Comparison of ENCODE assay signal across 1 fruit fly cellular context in the genomic region with DNA sequence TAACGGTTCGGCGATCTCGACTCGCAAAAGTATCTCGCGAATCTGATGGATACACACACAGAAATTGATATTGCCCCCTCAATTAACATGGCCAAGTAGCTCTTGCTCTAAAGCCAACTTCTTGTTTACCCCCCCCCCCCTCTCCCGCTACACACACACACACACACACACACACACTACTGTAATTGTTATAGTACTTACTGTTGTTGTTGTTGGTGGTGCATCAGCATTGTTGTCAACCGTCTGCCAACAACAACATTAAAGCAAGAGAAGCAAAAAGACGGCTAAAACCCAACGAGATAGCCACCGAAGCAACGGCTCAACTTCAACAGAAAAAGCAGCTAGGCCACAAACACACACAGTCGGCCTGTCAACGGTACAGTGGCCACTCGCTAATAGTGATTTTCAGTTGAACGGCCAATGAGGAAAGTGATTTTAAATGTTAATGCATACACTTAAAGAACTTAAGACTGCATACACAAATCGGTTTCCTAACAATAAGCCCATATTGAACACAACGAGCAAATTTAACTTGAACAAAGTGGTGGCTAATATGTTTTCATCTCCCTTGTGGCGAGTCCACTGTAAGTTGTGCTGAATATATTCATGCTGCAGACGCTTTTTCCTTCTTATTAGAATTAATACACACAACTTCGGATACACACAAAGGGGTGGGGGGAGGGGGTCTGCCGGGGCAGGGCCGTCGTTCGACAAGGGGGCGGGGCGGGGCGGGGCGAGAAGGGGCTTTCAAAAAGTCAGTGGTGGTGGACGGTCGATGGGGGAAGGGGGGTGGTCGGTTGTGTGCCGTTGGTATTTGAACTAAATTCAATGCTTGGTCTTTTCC.
TF ChIP-seq lines count a peak whose summit lies in the region.

No protein-coding gene starts in this region.

TF ChIP-seq in whole organism, embryonic, 481 proteins besides CTCF, POLR2A, EP300 and RAD21 (continued from another document and continues in another):
- TF ChIP-seq crol (GFP tag; IDR thresholded peaks at IDR 0.05; lab: Robert Waterston, UW) (peak; percentile 100), CoRest (tag; optimal IDR thresholded peaks at IDR 0.05; lab: Kevin White, UChicago) (peak; percentile 90), fd3F (GFP tag; optimal IDR thresholded peaks at IDR 0.05; lab: Kevin White, UChicago) (peak; percentile 87), CG13775 (GFP tag; optimal IDR thresholded peaks at IDR 0.05; lab: Kevin White, UChicago) (peak; percentile 83), CG1603 (tag; optimal IDR thresholded peaks at IDR 0.05; lab: Kevin White, UChicago) (peak; percentile 94), CG15011 (GFP tag; optimal IDR thresholded peaks at IDR 0.05; lab: Kevin White, UChicago) (peak; percentile 71), CG14860 (GFP tag; IDR thresholded peaks at IDR 0.05; lab: Robert Waterston, UW; ENCODE audit: partially characterized antibody) (no peak), Gug (GFP tag; IDR thresholded peaks at IDR 0.05; lab: Robert Waterston, UW) (peak; percentile 85), pita (GFP tag; optimal IDR thresholded peaks at IDR 0.05; lab: Kevin White, UChicago) (no peak), CG10543 (GFP tag; optimal IDR thresholded peaks at IDR 0.05; lab: Kevin White, UChicago) (peak; percentile 80), CG12391 (tag; optimal IDR thresholded peaks at IDR 0.05; lab: Kevin White, UChicago) (peak; percentile 87), zen2 (GFP tag; IDR thresholded peaks at IDR 0.05; lab: Robert Waterston, UW; ENCODE audit: partially characterized antibody) (no peak), CHES-1-like (GFP tag; optimal IDR thresholded peaks at IDR 0.05; lab: Kevin White, UChicago) (peak; percentile 85), cg (GFP tag; optimal IDR thresholded peaks at IDR 0.05; lab: Kevin White, UChicago) (peak; percentile 60), CG15073 (GFP tag; optimal IDR thresholded peaks at IDR 0.05; lab: Kevin White, UChicago) (peak; percentile 18), CG9797 (GFP tag; optimal IDR thresholded peaks at IDR 0.05; lab: Kevin White, UChicago) (no peak), Lhr (GFP tag; optimal IDR thresholded peaks at IDR 0.05; lab: Kevin White, UChicago) (peak; percentile 59), CG16813 (GFP tag; IDR thresholded peaks at IDR 0.05; lab: Robert Waterston, UW; ENCODE audit: partially characterized antibody) (no peak), yki (optimal IDR thresholded peaks at IDR 0.05; lab: Kevin White, UChicago) (no peak), CrebB (tag; optimal IDR thresholded peaks at IDR 0.05; lab: Kevin White, UChicago) (peak; percentile 81), CG8924 (tag; optimal IDR thresholded peaks at IDR 0.05; lab: Kevin White, UChicago) (peak; percentile 90), CG1647 (GFP tag; optimal IDR thresholded peaks at IDR 0.05; lab: Kevin White, UChicago) (peak; percentile 68), cato (GFP tag; optimal IDR thresholded peaks at IDR 0.05; lab: Kevin White, UChicago; ENCODE audit: borderline replicate concordance) (peak; percentile 76), al (GFP tag; IDR thresholded peaks at IDR 0.05; lab: Robert Waterston, UW) (peak; percentile 67), sna (GFP tag; IDR thresholded peaks at IDR 0.05; lab: Robert Waterston, UW; ENCODE audit: partially characterized antibody) (no peak), ash1 (GFP tag; optimal IDR thresholded peaks at IDR 0.05; lab: Kevin White, UChicago) (no peak), CG18476 (GFP tag; optimal IDR thresholded peaks at IDR 0.05; lab: Kevin White, UChicago) (peak; percentile 67), CG10565 (GFP tag; optimal IDR thresholded peaks at IDR 0.05; lab: Kevin White, UChicago) (peak; percentile 4), chif (GFP tag; optimal IDR thresholded peaks at IDR 0.05; lab: Kevin White, UChicago) (peak; percentile 73 to 88), CG30403 (GFP tag; optimal IDR thresholded peaks at IDR 0.05; lab: Kevin White, UChicago) (peak; percentile 86), Fer2 (tag; optimal IDR thresholded peaks at IDR 0.05; lab: Kevin White, UChicago) (peak; percentile 80), stc (GFP tag; IDR thresholded peaks at IDR 0.05; lab: Robert Waterston, UW) (peak; percentile 80), Myb (GFP tag; optimal IDR thresholded peaks at IDR 0.05; lab: Kevin White, UChicago) (peak; percentile 63), bbx (GFP tag; IDR thresholded peaks at IDR 0.05; lab: Robert Waterston, UW; ENCODE audit: partially characterized antibody) (no peak), corto (GFP tag; optimal IDR thresholded peaks at IDR 0.05; lab: Kevin White, UChicago) (no peak), Sry-β (GFP tag; optimal IDR thresholded peaks at IDR 0.05; lab: Kevin White, UChicago) (no peak), CkIIα-i1 (GFP tag; IDR thresholded peaks at IDR 0.05; lab: Robert Waterston, UW) (0 out of 2 replicates have a peak, but pooled peaks have one; percentile 48), sens (GFP tag; lab: Kevin White, UChicago) (peak; percentile 94), aop (GFP tag; IDR thresholded peaks at IDR 0.05; lab: Robert Waterston, UW) (no peak), CG31224 (GFP tag; IDR thresholded peaks at IDR 0.05; lab: Robert Waterston, UW) (peak; percentile 66), sens-2 (GFP tag; IDR thresholded peaks at IDR 0.05; lab: Robert Waterston, UW) (peak; percentile 51; the same call in 1 of the 2 replicates), gfzf (GFP tag; optimal IDR thresholded peaks at IDR 0.05; lab: Kevin White, UChicago) (no peak), CG16779 (GFP tag; IDR thresholded peaks at IDR 0.05; lab: Robert Waterston, UW) (peak; percentile 56; the same call in 1 of the 2 replicates), ham (GFP tag; IDR thresholded peaks at IDR 0.05; lab: Robert Waterston, UW) (0 out of 2 replicates have a peak, but pooled peaks have one; percentile 15), org-1 (GFP tag; optimal IDR thresholded peaks at IDR 0.05; lab: Kevin White, UChicago) (peak; percentile 92), CG13624 (GFP tag; optimal IDR thresholded peaks at IDR 0.05; lab: Kevin White, UChicago) (peak; percentile 70), tio (GFP tag; optimal IDR thresholded peaks at IDR 0.05; lab: Kevin White, UChicago) (peak; percentile 59), gcm (GFP tag; optimal IDR thresholded peaks at IDR 0.05; lab: Kevin White, UChicago) (peak; percentile 83), bowl (GFP tag; IDR thresholded peaks at IDR 0.05; lab: Robert Waterston, UW) (peak; percentile 57; the same call in 1 of the 2 replicates), repo (GFP tag; optimal IDR thresholded peaks at IDR 0.05; lab: Kevin White, UChicago) (peak; percentile 70), Lim3 (GFP tag; IDR thresholded peaks at IDR 0.05; lab: Robert Waterston, UW) (peak; percentile 54; the same call in 1 of the 2 replicates), h (optimal IDR thresholded peaks at IDR 0.05; lab: Kevin White, UChicago) (no peak), CG2889 (GFP tag; IDR thresholded peaks at IDR 0.05; lab: Robert Waterston, UW) (peak; percentile 73; the same call in 2 of the 3 replicates), CG17186 (GFP tag; optimal IDR thresholded peaks at IDR 0.05; lab: Kevin White, UChicago) (peak; percentile 42), pan (optimal IDR thresholded peaks at IDR 0.05; lab: Kevin White, UChicago) (no peak), pan (GFP tag; optimal IDR thresholded peaks at IDR 0.05 in 1 of 2, IDR thresholded peaks at IDR 0.05 in 1 of 2) (peak in 1 of 2 experiments; percentile 90), HLHmδ (GFP tag; optimal IDR thresholded peaks at IDR 0.05; lab: Kevin White, UChicago) (no peak), CG16863 (GFP tag; optimal IDR thresholded peaks at IDR 0.05; lab: Kevin White, UChicago) (peak; percentile 81), Dp (GFP tag; optimal IDR thresholded peaks at IDR 0.05; lab: Kevin White, UChicago) (no peak), grau (tag; optimal IDR thresholded peaks at IDR 0.05; lab: Kevin White, UChicago) (peak; percentile 99), Kr (GFP tag; optimal IDR thresholded peaks at IDR 0.05; lab: Kevin White, UChicago) (no peak), Hr51 (GFP tag; optimal IDR thresholded peaks at IDR 0.05; lab: Kevin White, UChicago) (peak; percentile 71 to 90), MBD-R2 (GFP tag; IDR thresholded peaks at IDR 0.05; lab: Robert Waterston, UW) (peak; percentile 71), CG1602 (GFP tag; optimal IDR thresholded peaks at IDR 0.05; lab: Kevin White, UChicago) (peak; percentile 71), CG3281 (GFP tag; optimal IDR thresholded peaks at IDR 0.05; lab: Kevin White, UChicago) (peak; percentile 83), CG8478 (optimal IDR thresholded peaks at IDR 0.05; lab: Kevin White, UChicago) (no peak), CG12155 (GFP tag; optimal IDR thresholded peaks at IDR 0.05; lab: Kevin White, UChicago) (peak; percentile 79), CG3726 (GFP tag; IDR thresholded peaks at IDR 0.05; lab: Robert Waterston, UW) (peak; percentile 88; the same call in 2 of the 3 replicates), CG3407 (GFP tag; optimal IDR thresholded peaks at IDR 0.05; lab: Kevin White, UChicago) (peak; percentile 77), HmgD (GFP tag; optimal IDR thresholded peaks at IDR 0.05; lab: Kevin White, UChicago) (peak; percentile 72), Hmr (GFP tag; optimal IDR thresholded peaks at IDR 0.05; lab: Kevin White, UChicago) (peak; percentile 88), onecut (GFP tag; IDR thresholded peaks at IDR 0.05; lab: Robert Waterston, UW) (peak; percentile 73), cad (GFP tag; optimal IDR thresholded peaks at IDR 0.05; lab: Kevin White, UChicago) (no peak), scrt (GFP tag; optimal IDR thresholded peaks at IDR 0.05; lab: Kevin White, UChicago) (peak; percentile 77), CG14965 (GFP tag; optimal IDR thresholded peaks at IDR 0.05; lab: Kevin White, UChicago; ENCODE audit: borderline replicate concordance) (no peak), shn (GFP tag; optimal IDR thresholded peaks at IDR 0.05; lab: Kevin White, UChicago) (peak; percentile 89), stwl (tag; optimal IDR thresholded peaks at IDR 0.05; lab: Kevin White, UChicago) (no peak), nmo (GFP tag; optimal IDR thresholded peaks at IDR 0.05; lab: Kevin White, UChicago) (peak; percentile 85), CG12236 (GFP tag; optimal IDR thresholded peaks at IDR 0.05; lab: Kevin White, UChicago) (peak; percentile 41), Dad (GFP tag; optimal IDR thresholded peaks at IDR 0.05; lab: Kevin White, UChicago) (peak; percentile 73), CG11723 (GFP tag; optimal IDR thresholded peaks at IDR 0.05; lab: Kevin White, UChicago) (peak; percentile 68), Drgx (GFP tag; IDR thresholded peaks at IDR 0.05; lab: Robert Waterston, UW) (peak; percentile 88), sug (tag; optimal IDR thresholded peaks at IDR 0.05; lab: Kevin White, UChicago) (peak; percentile 71), CG10366 (GFP tag; IDR thresholded peaks at IDR 0.05; lab: Robert Waterston, UW) (peak; percentile 89), CG10274 (GFP tag; optimal IDR thresholded peaks at IDR 0.05; lab: Kevin White, UChicago) (peak; percentile 74), NK7.1 (GFP tag; optimal IDR thresholded peaks at IDR 0.05; lab: Kevin White, UChicago) (peak; percentile 13), Ets97D (GFP tag; optimal IDR thresholded peaks at IDR 0.05; lab: Kevin White, UChicago) (no peak), ssp (GFP tag; IDR thresholded peaks at IDR 0.05; lab: Robert Waterston, UW) (peak; percentile 79), Trl (optimal IDR thresholded peaks at IDR 0.05; lab: Kevin White, UChicago) (no peak), Trl (GFP tag; optimal IDR thresholded peaks at IDR 0.05; lab: Kevin White, UChicago) (peak; percentile 81), disco-r (GFP tag; optimal IDR thresholded peaks at IDR 0.05; lab: Kevin White, UChicago) (peak; percentile 64), Doc3 (GFP tag; IDR thresholded peaks at IDR 0.05; lab: Robert Waterston, UW; ENCODE audit: partially characterized antibody) (no peak), CG13296 (GFP tag; optimal IDR thresholded peaks at IDR 0.05; lab: Kevin White, UChicago) (peak; percentile 83), Jarid2 (GFP tag; optimal IDR thresholded peaks at IDR 0.05; lab: Kevin White, UChicago) (peak; percentile 70), Rx (GFP tag; IDR thresholded peaks at IDR 0.05; lab: Robert Waterston, UW) (peak; percentile 80), CG1832 (GFP tag; optimal IDR thresholded peaks at IDR 0.05; lab: Kevin White, UChicago) (no peak), CG4730 (GFP tag; IDR thresholded peaks at IDR 0.05; lab: Robert Waterston, UW) (peak; percentile 86), caup (GFP tag; optimal IDR thresholded peaks at IDR 0.05; lab: Kevin White, UChicago; ENCODE audit: severe bottlenecking) (peak; percentile 64), CG11560 (tag; IDR thresholded peaks at IDR 0.05; lab: Robert Waterston, UW) (peak; percentile 77; the same call in 2 of the 3 replicates), Nf-YA (GFP tag; IDR thresholded peaks at IDR 0.05; lab: Robert Waterston, UW) (peak; percentile 38; the same call in 1 of the 2 replicates), hbn (GFP tag; IDR thresholded peaks at IDR 0.05; lab: Robert Waterston, UW; ENCODE audit: partially characterized antibody) (no peak), fd64A (GFP tag; optimal IDR thresholded peaks at IDR 0.05; lab: Kevin White, UChicago) (peak; percentile 77), E2f2 (GFP tag; IDR thresholded peaks at IDR 0.05; lab: Robert Waterston, UW) (peak; percentile 70), CG17568 (GFP tag; optimal IDR thresholded peaks at IDR 0.05; lab: Kevin White, UChicago) (peak; percentile 85), CG7928 (GFP tag; optimal IDR thresholded peaks at IDR 0.05; lab: Kevin White, UChicago) (peak; percentile 57), unpg (GFP tag; optimal IDR thresholded peaks at IDR 0.05; lab: Kevin White, UChicago) (peak; percentile 92), Doc2 (GFP tag; IDR thresholded peaks at IDR 0.05; lab: Robert Waterston, UW) (peak; percentile 38; the same call in 1 of the 2 replicates), Dbx (GFP tag; IDR thresholded peaks at IDR 0.05; lab: Robert Waterston, UW) (peak; percentile 67; the same call in 2 of the 3 replicates), esg (GFP tag; conservative IDR thresholded peaks at IDR 0.05; lab: Robert Waterston, UW) (peak; percentile 89), zfh1 (GFP tag; IDR thresholded peaks at IDR 0.05; lab: Robert Waterston, UW) (peak; percentile 89), ara (GFP tag; IDR thresholded peaks at IDR 0.05; lab: Robert Waterston, UW) (peak; percentile 73), dm (GFP tag; optimal IDR thresholded peaks at IDR 0.05; lab: Kevin White, UChicago) (peak; percentile 50), tx (GFP tag; optimal IDR thresholded peaks at IDR 0.05; lab: Kevin White, UChicago) (peak; percentile 81), Adf1 (GFP tag; IDR thresholded peaks at IDR 0.05; lab: Robert Waterston, UW) (peak; percentile 53; the same call in 1 of the 2 replicates), CG2202 (tag; optimal IDR thresholded peaks at IDR 0.05; lab: Kevin White, UChicago) (peak; percentile 65), CG1792 (GFP tag; optimal IDR thresholded peaks at IDR 0.05; lab: Kevin White, UChicago) (peak; percentile 68), CG12219 (GFP tag; optimal IDR thresholded peaks at IDR 0.05; lab: Kevin White, UChicago) (peak; percentile 86), CG5953 (GFP tag; IDR thresholded peaks at IDR 0.05; lab: Robert Waterston, UW) (peak; percentile 63)
